Worm (Caenorhabditis elegans): Measurements from ENCODE around the gene hut-1.

DNA sequence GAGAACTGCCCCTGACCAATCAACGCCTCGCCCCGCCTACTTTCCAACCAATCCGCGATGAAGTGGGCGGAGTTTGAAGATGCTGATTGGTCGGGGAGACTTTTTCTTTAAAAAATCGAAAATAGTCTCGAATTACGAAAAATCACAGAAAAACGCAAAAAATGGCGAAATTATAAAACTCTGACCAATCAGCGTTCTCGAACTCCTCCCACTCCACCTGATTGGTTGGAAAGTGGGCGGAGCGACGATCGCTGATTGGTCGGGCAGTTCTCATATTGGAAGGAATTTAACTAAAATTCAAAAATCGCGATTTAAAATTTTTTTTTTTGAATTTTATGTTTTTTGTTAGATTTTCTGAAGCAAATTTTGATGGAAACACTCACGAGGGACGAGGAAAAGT lies 8.1 kb upstream of the hut-1 start:
- TF ChIP-seq nhr-77 (tag; optimal IDR thresholded peaks at IDR 0.05): no peak
- no peak for TF ChIP-seq nhr-237 (tag; optimal IDR thresholded peaks at IDR 0.05)
- TF ChIP-seq lin-13 (GFP tag; optimal IDR thresholded peaks at IDR 0.05): no peak
- no peak for TF ChIP-seq pqm-1 (tag; optimal IDR thresholded peaks at IDR 0.05)
- TF ChIP-seq blmp-1 (tag; optimal IDR thresholded peaks at IDR 0.05): no peak
- TF ChIP-seq ceh-82 (tag; optimal IDR thresholded peaks at IDR 0.05): no peak
- no peak for TF ChIP-seq mef-2 (tag; optimal IDR thresholded peaks at IDR 0.05)
- no peak for TF ChIP-seq vab-15 (tag; optimal IDR thresholded peaks at IDR 0.05)
